Worm (Caenorhabditis elegans) whole organism, L4 larva: ENCODE results near the gene ftn-1.

Source experiments
- F10B5.3 ChIP-seq: sonication (generic microtip); optimal IDR thresholded peaks from 2 replicates; lab custom pipeline; 2016; ENCODE audit warnings: mild to moderate bottlenecking, missing genetic modification characterization, missing compliant biosample characterization
- F26F4.8 ChIP-seq: fragments of 200-800 bp; sonication (Bioruptor generic); conservative IDR thresholded peaks from 2 replicates; pipeline ENCODE4 v1.3.6; 2022; ENCODE audit warnings: missing genetic modification characterization, missing compliant biosample characterization
- F37D6.2 ChIP-seq: sonication (generic microtip); optimal IDR thresholded peaks from 2 replicates; lab custom pipeline; 2016; ENCODE audit warnings: mild to moderate bottlenecking, missing genetic modification characterization, missing compliant biosample characterization
- F44E2.7 ChIP-seq: fragments of 200-800 bp; sonication (Bioruptor generic); IDR thresholded peaks from 2 replicates; pipeline ENCODE4 v2.1.2; 2022; ENCODE audit warnings: missing genetic modification characterization, missing compliant biosample characterization
- T20F7.1 ChIP-seq: fragments of 200-800 bp; sonication (Bioruptor generic); optimal IDR thresholded peaks from 2 replicates; lab custom pipeline; 2018; ENCODE audit warnings: mild to moderate bottlenecking, missing genetic modification characterization, missing compliant biosample characterization
- Y105C5A.15 ChIP-seq: fragments of 200-800 bp; sonication (Bioruptor generic); IDR thresholded peaks from 2 replicates; pipeline ENCODE4 v1.3.6; 2022; ENCODE audit warnings: missing genetic modification characterization, missing compliant biosample characterization
- Y5F2A.4 ChIP-seq: fragments of 200-800 bp; sonication (Bioruptor generic); optimal IDR thresholded peaks from 2 replicates; lab custom pipeline; 2018; ENCODE audit warnings: mild to moderate bottlenecking, missing genetic modification characterization, missing compliant biosample characterization
- ZK337.2 ChIP-seq: fragments of 200-800 bp; sonication (Bioruptor generic); IDR thresholded peaks from 2 replicates; pipeline ENCODE4 v1.3.6; 2022; ENCODE audit warnings: missing genetic modification reagents, missing genetic modification characterization, missing compliant biosample characterization
- ZK546.5 ChIP-seq, 2 experiments: sonication (generic microtip); optimal IDR thresholded peaks; 2 replicates each; lab custom pipeline; 2017; ENCODE audit warnings: missing biosample characterization in 2 of 2, missing genetic modification characterization in 2 of 2
- aha-1 ChIP-seq: fragments of 150-350 bp; peaks from one replicate; lab custom pipeline; 2014; ENCODE audit warnings: missing biosample characterization, missing genetic modification characterization
- arid-1 ChIP-seq: fragments of 200-800 bp; sonication (Bioruptor generic); conservative IDR thresholded peaks from 2 replicates; pipeline ENCODE4 v1.3.6; 2022; ENCODE audit warnings: missing genetic modification reagents, missing genetic modification characterization, missing compliant biosample characterization
- ceh-20 ChIP-seq: fragments of 200-800 bp; sonication (Bioruptor generic); IDR thresholded peaks from 2 replicates; pipeline ENCODE4 v1.3.6; 2022; ENCODE audit warnings: missing genetic modification reagents, missing genetic modification characterization, missing compliant biosample characterization
- ceh-28 ChIP-seq: fragments of 150-350 bp; optimal IDR thresholded peaks from 2 replicates; lab custom pipeline; 2014; ENCODE audit warnings: missing biosample characterization, missing genetic modification reagents, missing genetic modification characterization
- ceh-32 ChIP-seq: sonication (generic microtip); optimal IDR thresholded peaks from 2 replicates; lab custom pipeline; 2016; ENCODE audit warnings: mild to moderate bottlenecking, missing genetic modification characterization, missing compliant biosample characterization; ENCODE audit not compliant: poor library complexity
- ceh-44 ChIP-seq: fragments of 200-800 bp; sonication (Bioruptor generic); IDR thresholded peaks from 2 replicates; pipeline ENCODE4 v1.3.6; 2022; ENCODE audit warnings: missing genetic modification reagents, missing genetic modification characterization, missing compliant biosample characterization
- ceh-82 ChIP-seq: sonication (generic microtip); optimal IDR thresholded peaks from 2 replicates; lab custom pipeline; 2017; ENCODE audit warnings: missing biosample characterization, missing genetic modification characterization
- ctbp-1 ChIP-seq: fragments of 200-800 bp; sonication (Bioruptor generic); IDR thresholded peaks from 2 replicates; pipeline ENCODE4 v1.3.6; 2022; ENCODE audit warnings: missing genetic modification reagents, missing genetic modification characterization, missing compliant biosample characterization
- dmd-6 ChIP-seq: fragments of 200-800 bp; sonication (Bioruptor generic); IDR thresholded peaks from 2 replicates; pipeline ENCODE4 v1.3.6; 2022; ENCODE audit warnings: missing genetic modification reagents, missing genetic modification characterization, missing compliant biosample characterization
- dpl-1 ChIP-seq: fragments of 150-350 bp; optimal IDR thresholded peaks from 2 replicates; lab custom pipeline; 2014; ENCODE audit warnings: missing biosample characterization, missing genetic modification reagents, missing genetic modification characterization
- dve-1 ChIP-seq: sonication (generic microtip); optimal IDR thresholded peaks from 2 replicates; lab custom pipeline; 2017; ENCODE audit warnings: antibody characterized with exemption, mild to moderate bottlenecking, missing genetic modification characterization, missing compliant biosample characterization; ENCODE audit not compliant: insufficient read depth
- hif-1 ChIP-seq, 2 experiments: sonication (generic microtip); optimal IDR thresholded peaks; 2 replicates each; lab custom pipeline; 2016 to 2017; ENCODE audit warnings: missing compliant biosample characterization in 2 of 2, missing genetic modification characterization in 2 of 2, missing genetic modification reagents in 2 of 2, missing genotype in 2 of 2, mild to moderate bottlenecking in 1 of 2
- hmg-1.1 ChIP-seq: fragments of 200-800 bp; sonication (Bioruptor generic); IDR thresholded peaks from 2 replicates; pipeline ENCODE4 v1.3.6; 2022; ENCODE audit warnings: missing genetic modification reagents, missing genetic modification characterization, missing compliant biosample characterization
- jun-1 ChIP-seq: fragments of 150-350 bp; optimal IDR thresholded peaks from 2 replicates; lab custom pipeline; 2014; ENCODE audit warnings: missing biosample characterization, missing genetic modification reagents, missing genetic modification characterization
- lim-7 ChIP-seq: fragments of 200-800 bp; sonication (Bioruptor generic); IDR thresholded peaks from 2 replicates; pipeline ENCODE4 v1.3.6; 2022; ENCODE audit warnings: missing genetic modification characterization, missing compliant biosample characterization
- lin-1 ChIP-seq: fragments of 200-800 bp; sonication (Bioruptor generic); IDR thresholded peaks from 2 replicates; pipeline ENCODE4 v1.3.6; 2022; ENCODE audit warnings: missing genetic modification reagents, missing genetic modification characterization, missing compliant biosample characterization
- lin-13 ChIP-seq: fragments of 150-350 bp; optimal IDR thresholded peaks from 2 replicates; lab custom pipeline; 2014; ENCODE audit warnings: missing biosample characterization, missing genetic modification reagents, missing genetic modification characterization
- lin-29 ChIP-seq: fragments of 200-800 bp; sonication (Bioruptor generic); IDR thresholded peaks from 2 replicates; pipeline ENCODE4 v1.3.6; 2022; ENCODE audit warnings: missing genetic modification reagents, missing genetic modification characterization, missing compliant biosample characterization
- lin-38 ChIP-seq: fragments of 200-800 bp; sonication (Bioruptor generic); IDR thresholded peaks from 2 replicates; pipeline ENCODE4 v1.3.6; 2022; ENCODE audit warnings: missing genetic modification reagents, missing genetic modification characterization, missing compliant biosample characterization
- lir-3 ChIP-seq: sonication (generic microtip); optimal IDR thresholded peaks from 2 replicates; lab custom pipeline; 2016; ENCODE audit warnings: mild to moderate bottlenecking, missing genetic modification characterization, missing compliant biosample characterization
- lsy-2 ChIP-seq, 2 experiments: fragments of 150-350 bp in 1 of 2; sonication (generic microtip) in 1 of 2; optimal IDR thresholded peaks; 2 replicates each; lab custom pipeline; 2014 to 2017; ENCODE audit warnings: missing biosample characterization in 2 of 2, missing genetic modification characterization in 2 of 2
- mdl-1 ChIP-seq, 2 experiments: fragments of 150-350 bp in 1 of 2; sonication (generic microtip) in 1 of 2; optimal IDR thresholded peaks; 2 replicates each; lab custom pipeline; 2014 to 2017; ENCODE audit warnings: missing biosample characterization in 2 of 2, missing genetic modification characterization in 2 of 2
- mep-1 ChIP-seq: fragments of 150-350 bp; sonication (generic microtip); optimal IDR thresholded peaks from 3 replicates; lab custom pipeline; 2014; ENCODE audit warnings: missing biosample characterization, missing genetic modification characterization
- mes-2 ChIP-seq: sonication (generic microtip); optimal IDR thresholded peaks from 2 replicates; lab custom pipeline; 2016; ENCODE audit warnings: missing genotype, mild to moderate bottlenecking, missing genetic modification characterization, missing compliant biosample characterization; ENCODE audit not compliant: poor library complexity, severe bottlenecking
- nhr-28 ChIP-seq: fragments of 150-350 bp; optimal IDR thresholded peaks from 2 replicates; lab custom pipeline; 2014; ENCODE audit warnings: missing biosample characterization, missing genetic modification characterization
- nhr-41 ChIP-seq: fragments of 200-800 bp; sonication (Bioruptor generic); IDR thresholded peaks from 2 replicates; pipeline ENCODE4 v1.3.6; 2022; ENCODE audit warnings: missing genetic modification reagents, missing genetic modification characterization, missing compliant biosample characterization
- nhr-77 ChIP-seq: fragments of 150-350 bp; optimal IDR thresholded peaks from 2 replicates; lab custom pipeline; 2014; ENCODE audit warnings: missing biosample characterization, missing genetic modification characterization
- php-3 ChIP-seq: fragments of 200-800 bp; sonication (Bioruptor generic); IDR thresholded peaks from 2 replicates; pipeline ENCODE4 v1.3.6; 2022; ENCODE audit warnings: missing genetic modification reagents, missing genetic modification characterization, missing compliant biosample characterization
- rbr-2 ChIP-seq: sonication (generic microtip); optimal IDR thresholded peaks from 2 replicates; lab custom pipeline; 2016; ENCODE audit warnings: missing genotype, missing genetic modification characterization, missing compliant biosample characterization
- sdz-12 ChIP-seq: fragments of 200-800 bp; sonication (Bioruptor generic); optimal IDR thresholded peaks from 2 replicates; lab custom pipeline; 2018; ENCODE audit warnings: mild to moderate bottlenecking, missing genetic modification characterization, missing compliant biosample characterization
- spr-1 ChIP-seq: sonication (generic microtip); optimal IDR thresholded peaks from 2 replicates; lab custom pipeline; 2016; ENCODE audit warnings: mild to moderate bottlenecking, missing genetic modification characterization, missing compliant biosample characterization
- tag-97 ChIP-seq: fragments of 200-800 bp; sonication (Bioruptor generic); IDR thresholded peaks from 2 replicates; pipeline ENCODE4 v1.3.6; 2022; ENCODE audit warnings: missing genetic modification characterization, missing compliant biosample characterization
- tra-1 ChIP-seq: fragments of 200-800 bp; sonication (Bioruptor generic); IDR thresholded peaks from 2 replicates; pipeline ENCODE4 v1.3.6; 2022; ENCODE audit warnings: missing genetic modification reagents, missing genetic modification characterization, missing compliant biosample characterization
- unc-130 ChIP-seq: sonication (generic microtip); optimal IDR thresholded peaks from 2 replicates; lab custom pipeline; 2016; ENCODE audit warnings: missing genetic modification reagents, missing genetic modification characterization, missing compliant biosample characterization
- unc-62 ChIP-seq, 3 experiments: fragments of 150-350 bp in 1 of 3; sonication (generic microtip); optimal IDR thresholded peaks in 2 of 3; peaks in 1 of 3; 1 replicate in 1 of 3; 2 replicates in 2 of 3; lab custom pipeline; 2014 to 2017; ENCODE audit warnings: missing biosample characterization in 3 of 3, missing genetic modification characterization in 3 of 3, missing genetic modification reagents in 3 of 3, missing genotype in 1 of 3
- vab-7 ChIP-seq: fragments of 200-800 bp; sonication (Bioruptor generic); IDR thresholded peaks from 2 replicates; pipeline ENCODE4 v1.3.6; 2022; ENCODE audit warnings: missing genetic modification reagents, missing genetic modification characterization, missing compliant biosample characterization
- zfp-3 ChIP-seq: fragments of 200-800 bp; sonication (Bioruptor generic); conservative IDR thresholded peaks from 2 replicates; pipeline ENCODE4 v1.3.6; 2022; ENCODE audit warnings: missing genetic modification reagents, missing genetic modification characterization, missing compliant biosample characterization
- zip-11 ChIP-seq: fragments of 200-800 bp; sonication (Bioruptor generic); IDR thresholded peaks from 2 replicates; pipeline ENCODE4 v1.3.6; 2022; ENCODE audit warnings: missing genetic modification characterization, missing compliant biosample characterization
- ztf-11 ChIP-seq: fragments of 150-350 bp; optimal IDR thresholded peaks from 2 replicates; lab custom pipeline; 2014; ENCODE audit warnings: missing biosample characterization, missing genetic modification characterization

Gene ftn-1

ce11 chrV:7580378-7580777 is 33.0 kb upstream of the ftn-1 start, which contains the start of gene ets-6:
ets-6 (minus strand) TSS chrV:7580546.
- TF ChIP-seq jun-1 (tag; lab: Kevin White, UChicago): no peak
- TF ChIP-seq F26F4.8 (GFP tag; lab: Robert Waterston, UW): no peak
- TF ChIP-seq F44E2.7 (GFP tag; lab: Robert Waterston, UW): no peak
- no peak for TF ChIP-seq ztf-11 (tag; lab: Kevin White, UChicago)
- TF ChIP-seq dpl-1: peak; percentile 36
- no peak for TF ChIP-seq ceh-82
- no peak for TF ChIP-seq arid-1 (GFP tag; lab: Robert Waterston, UW)
- peak; percentile 96 for TF ChIP-seq lin-38 (GFP tag; lab: Robert Waterston, UW)
- TF ChIP-seq mep-1: peak; percentile 52
- TF ChIP-seq T20F7.1 (GFP tag; lab: Kevin White, UChicago): no peak
- no peak for TF ChIP-seq lir-3
- TF ChIP-seq ceh-28 (tag; lab: Kevin White, UChicago): peak; percentile 45
- TF ChIP-seq lsy-2 (tag; optimal IDR thresholded peaks at IDR 0.05; lab: Kevin White, UChicago): peak in 1 of 2 experiments; percentile 77
- TF ChIP-seq lin-13 (GFP tag; lab: Kevin White, UChicago): no peak
- peak; percentile 2 for TF ChIP-seq aha-1 (tag; lab: Kevin White, UChicago)
- peak; percentile 41 for TF ChIP-seq rbr-2 (tag; lab: Kevin White, UChicago)
- TF ChIP-seq tag-97 (GFP tag; lab: Robert Waterston, UW): no peak
- peak; percentile 67 for TF ChIP-seq mes-2 (tag; lab: Kevin White, UChicago)
- peak; percentile 20 for TF ChIP-seq dve-1 (tag; lab: Kevin White, UChicago)
- TF ChIP-seq tra-1 (GFP tag; lab: Robert Waterston, UW): no peak
- TF ChIP-seq F10B5.3 (tag; lab: Kevin White, UChicago): no peak
- TF ChIP-seq Y5F2A.4 (GFP tag; lab: Kevin White, UChicago): no peak
- TF ChIP-seq ZK546.5 (tag; optimal IDR thresholded peaks at IDR 0.05; lab: Kevin White, UChicago): no peak
- TF ChIP-seq hif-1 (tag; optimal IDR thresholded peaks at IDR 0.05; lab: Kevin White, UChicago): no peak
- no peak for TF ChIP-seq spr-1 (tag; lab: Kevin White, UChicago)
- TF ChIP-seq unc-62 (GFP tag; optimal IDR thresholded peaks at IDR 0.05 in 1 of 2; lab: Kevin White, UChicago): peak in 1 of 2 experiments; percentile 65
- TF ChIP-seq unc-62 (tag; optimal IDR thresholded peaks at IDR 0.05; lab: Kevin White, UChicago): no peak
- TF ChIP-seq ceh-44 (GFP tag; lab: Robert Waterston, UW): peak; percentile 38; the same call in 1 of the 2 replicates
- TF ChIP-seq lim-7 (GFP tag; lab: Robert Waterston, UW): no peak
- TF ChIP-seq, all 104 proteins: peak for 11

- TF ChIP-seq lin-38 (GFP tag; lab: Robert Waterston, UW) (peak; percentile 85), vab-7 (GFP tag; lab: Robert Waterston, UW) (no peak), lin-13 (GFP tag; lab: Kevin White, UChicago) (no peak), zip-11 (no peak), Y5F2A.4 (GFP tag; lab: Kevin White, UChicago) (no peak), ceh-20 (no peak), F37D6.2 (tag; lab: Kevin White, UChicago) (no peak), nhr-41 (no peak), lin-29 (GFP tag; lab: Robert Waterston, UW) (no peak), ceh-32 (tag; lab: Kevin White, UChicago) (no peak), Y105C5A.15 (no peak), spr-1 (tag; lab: Kevin White, UChicago) (no peak), php-3 (GFP tag; lab: Robert Waterston, UW) (no peak), ctbp-1 (GFP tag; lab: Robert Waterston, UW) (no peak), nhr-28 (no peak), rbr-2 (tag; lab: Kevin White, UChicago) (peak; percentile 55), sdz-12 (no peak), mep-1 (peak; percentile 62), unc-130 (GFP tag; lab: Kevin White, UChicago) (no peak), tra-1 (GFP tag; lab: Robert Waterston, UW) (no peak), nhr-77 (tag; lab: Kevin White, UChicago) (no peak), hmg-1.1 (GFP tag; lab: Robert Waterston, UW) (0 out of 2 replicates have a peak, but pooled peaks have one; percentile 29), ZK337.2 (GFP tag; lab: Robert Waterston, UW) (no peak), lin-1 (GFP tag; lab: Robert Waterston, UW) (no peak), zfp-3 (GFP tag; lab: Robert Waterston, UW) (no peak), ceh-28 (tag; lab: Kevin White, UChicago) (no peak), mdl-1 (tag; optimal IDR thresholded peaks at IDR 0.05; lab: Kevin White, UChicago) (no peak), F44E2.7 (GFP tag; lab: Robert Waterston, UW) (no peak), dmd-6 (GFP tag; lab: Robert Waterston, UW) (0 out of 2 replicates have a peak, but pooled peaks have one; percentile 21)
These were observed 28.2 kb upstream of the ftn-1 start, which contains the start of the genes snu-66 and ints-9 for ce11 chrV:7575563-7575962. snu-66 (minus strand) TSS chrV:7575670. ints-9 (plus strand) TSS chrV:7575802.
